Fruit fly (Drosophila melanogaster) whole organism, prepupa: ENCODE data around the gene betaTub85D.
A peak's percentile ranks its signal among the peaks of the same experiment; 100 is the strongest.

Experiments
- Blimp-1 ChIP-seq: fragments of 200-800 bp; sonication (Bioruptor generic); optimal IDR thresholded peaks from 3 replicates; lab custom pipeline; 2017; ENCODE audit warnings: missing biosample characterization, missing genetic modification characterization, mild to moderate bottlenecking, moderate library complexity, missing genetic modification reagents
- CG10631 ChIP-seq: fragments of 200-800 bp; sonication (Bioruptor generic); optimal IDR thresholded peaks from 2 replicates; lab custom pipeline; 2016; ENCODE audit warnings: missing biosample characterization, missing genetic modification characterization
- CG10669 ChIP-seq: fragments of 200-800 bp; sonication (Bioruptor generic); optimal IDR thresholded peaks from 3 replicates; lab custom pipeline; 2018; ENCODE audit warnings: missing biosample characterization, mild to moderate bottlenecking, missing genetic modification characterization, moderate library complexity
- CG11294 ChIP-seq: fragments of 200-800 bp; sonication (Bioruptor generic); IDR thresholded peaks from 2 replicates; pipeline ENCODE4 v1.3.6; 2022; ENCODE audit warnings: missing biosample characterization, missing genetic modification characterization
- CG11762 ChIP-seq: fragments of 200-800 bp; sonication (Bioruptor generic); optimal IDR thresholded peaks from 3 replicates; lab custom pipeline; 2016; ENCODE audit warnings: missing biosample characterization, missing genetic modification characterization; ENCODE audit not compliant: insufficient read depth
- CG11902 ChIP-seq: fragments of 200-800 bp; sonication (Bioruptor generic); optimal IDR thresholded peaks from 3 replicates; lab custom pipeline; 2016; ENCODE audit warnings: missing biosample characterization, missing genetic modification characterization
- CG15336 ChIP-seq: fragments of 200-800 bp; sonication (Bioruptor generic); IDR thresholded peaks from 2 replicates; pipeline ENCODE4 v1.3.6; 2022; ENCODE audit warnings: missing biosample characterization, missing genetic modification characterization
- CG1621 ChIP-seq: fragments of 200-800 bp; sonication (Bioruptor generic); optimal IDR thresholded peaks from 3 replicates; lab custom pipeline; 2018; ENCODE audit warnings: missing biosample characterization, mild to moderate bottlenecking, missing genetic modification characterization
- CG16779 ChIP-seq: fragments of 200-800 bp; sonication (Bioruptor generic); optimal IDR thresholded peaks from 3 replicates; lab custom pipeline; 2017; ENCODE audit warnings: missing biosample characterization, mild to moderate bottlenecking, missing genetic modification characterization
- CG3919 ChIP-seq: fragments of 200-800 bp; sonication (Bioruptor generic); optimal IDR thresholded peaks from 3 replicates; lab custom pipeline; 2016; ENCODE audit warnings: missing biosample characterization, missing genetic modification characterization
- CG4318 ChIP-seq: fragments of 200-800 bp; sonication (Bioruptor generic); optimal IDR thresholded peaks from 3 replicates; lab custom pipeline; 2017; ENCODE audit warnings: missing biosample characterization, mild to moderate bottlenecking, missing genetic modification characterization
- CG6163 ChIP-seq: fragments of 200-800 bp; sonication (Bioruptor generic); IDR thresholded peaks from 3 replicates; pipeline ENCODE4 v1.3.6; 2022; ENCODE audit warnings: missing biosample characterization, missing genetic modification characterization
- CG6276 ChIP-seq: fragments of 200-800 bp; sonication (Bioruptor generic); optimal IDR thresholded peaks from 2 replicates; lab custom pipeline; 2017; ENCODE audit warnings: missing biosample characterization, mild to moderate bottlenecking, missing genetic modification characterization
- CG6808 ChIP-seq: fragments of 200-800 bp; sonication (Bioruptor generic); optimal IDR thresholded peaks from 3 replicates; lab custom pipeline; 2017; ENCODE audit warnings: missing biosample characterization, missing genetic modification characterization, mild to moderate bottlenecking, moderate library complexity, missing genetic modification reagents
- CG6854 ChIP-seq: fragments of 200-800 bp; sonication (Bioruptor generic); optimal IDR thresholded peaks from 2 replicates; lab custom pipeline; 2017; ENCODE audit warnings: missing biosample characterization, mild to moderate bottlenecking, missing genetic modification characterization
- CG7368 ChIP-seq: fragments of 200-800 bp; sonication (Bioruptor generic); optimal IDR thresholded peaks from 3 replicates; lab custom pipeline; 2016; ENCODE audit warnings: missing biosample characterization, missing genetic modification characterization
- CG8119 ChIP-seq: fragments of 200-800 bp; sonication (Bioruptor generic); IDR thresholded peaks from 3 replicates; pipeline ENCODE4 v1.3.6; 2022; ENCODE audit warnings: missing biosample characterization, missing genetic modification characterization
- CG8319 ChIP-seq: fragments of 200-800 bp; sonication (Bioruptor generic); optimal IDR thresholded peaks from 3 replicates; lab custom pipeline; 2016; ENCODE audit warnings: missing biosample characterization, missing genetic modification characterization
- CG9139 ChIP-seq: fragments of 200-800 bp; sonication (Bioruptor generic); optimal IDR thresholded peaks from 3 replicates; lab custom pipeline; 2017; ENCODE audit warnings: missing biosample characterization, mild to moderate bottlenecking, missing genetic modification characterization
- Eip78C ChIP-seq: fragments of 200-800 bp; sonication (Bioruptor generic); peaks from one replicate; lab custom pipeline; 2016; ENCODE audit warnings: missing biosample characterization, missing genetic modification characterization
- Eip93F ChIP-seq: fragments of 200-800 bp; sonication (Bioruptor generic); optimal IDR thresholded peaks from 2 replicates; lab custom pipeline; 2016; ENCODE audit warnings: missing biosample characterization, mild to moderate bottlenecking, missing genetic modification characterization
- Gug ChIP-seq: fragments of 200-800 bp; sonication (Bioruptor generic); IDR thresholded peaks from 2 replicates; pipeline ENCODE4 v1.3.6; 2022; ENCODE audit warnings: missing biosample characterization, missing genetic modification characterization
- Lpt ChIP-seq: fragments of 200-800 bp; sonication (Bioruptor generic); optimal IDR thresholded peaks from 3 replicates; lab custom pipeline; 2016; ENCODE audit warnings: missing biosample characterization, missing genetic modification characterization
- Met ChIP-seq: fragments of 200-800 bp; sonication (Bioruptor generic); optimal IDR thresholded peaks from 3 replicates; lab custom pipeline; 2016; ENCODE audit warnings: missing biosample characterization, missing genetic modification characterization
- OdsH ChIP-seq: fragments of 200-800 bp; sonication (Bioruptor generic); optimal IDR thresholded peaks from 3 replicates; lab custom pipeline; 2016; ENCODE audit warnings: missing biosample characterization, missing genetic modification characterization
- Sox102F ChIP-seq: fragments of 200-800 bp; sonication (Bioruptor generic); optimal IDR thresholded peaks from 2 replicates; lab custom pipeline; 2016; ENCODE audit warnings: missing biosample characterization, mild to moderate bottlenecking, missing genetic modification characterization
- Sox14 ChIP-seq: fragments of 200-800 bp; sonication (Bioruptor generic); optimal IDR thresholded peaks from 3 replicates; lab custom pipeline; 2016; ENCODE audit warnings: missing biosample characterization, missing genetic modification characterization
- achi ChIP-seq: fragments of 200-800 bp; sonication (Bioruptor generic); optimal IDR thresholded peaks from 3 replicates; lab custom pipeline; 2016; ENCODE audit warnings: missing biosample characterization, missing genetic modification characterization
- acj6 ChIP-seq: fragments of 200-800 bp; sonication (Bioruptor generic); optimal IDR thresholded peaks from 3 replicates; lab custom pipeline; 2016; ENCODE audit warnings: missing biosample characterization, missing genetic modification characterization
- cyc ChIP-seq: fragments of 200-800 bp; sonication (Bioruptor generic); optimal IDR thresholded peaks from 3 replicates; lab custom pipeline; 2016; ENCODE audit warnings: missing biosample characterization, missing genetic modification characterization
- dac ChIP-seq: fragments of 200-800 bp; sonication (Bioruptor generic); optimal IDR thresholded peaks from 2 replicates; lab custom pipeline; 2017; ENCODE audit warnings: missing biosample characterization, mild to moderate bottlenecking, missing genetic modification characterization
- dsx ChIP-seq: fragments of 200-800 bp; optimal IDR thresholded peaks from 3 replicates; lab custom pipeline; 2019; ENCODE audit warnings: missing biosample characterization, mild to moderate bottlenecking, missing genetic modification characterization, moderate library complexity; ENCODE audit not compliant: poor library complexity, severe bottlenecking
- eg ChIP-seq: fragments of 200-800 bp; sonication (Bioruptor generic); IDR thresholded peaks from 3 replicates; pipeline ENCODE4 v1.3.6; 2022; ENCODE audit warnings: missing biosample characterization, missing genetic modification characterization
- esn ChIP-seq: fragments of 200-800 bp; sonication (Bioruptor generic); optimal IDR thresholded peaks from 2 replicates; lab custom pipeline; 2016; ENCODE audit warnings: missing biosample characterization, mild to moderate bottlenecking, missing genetic modification characterization, moderate library complexity
- fd59A ChIP-seq: fragments of 200-800 bp; sonication (Bioruptor generic); optimal IDR thresholded peaks from 2 replicates; lab custom pipeline; 2017; ENCODE audit warnings: missing biosample characterization, mild to moderate bottlenecking, missing genetic modification characterization, missing genetic modification reagents
- fd85E ChIP-seq: fragments of 200-800 bp; sonication (Bioruptor generic); optimal IDR thresholded peaks from 3 replicates; lab custom pipeline; 2016; ENCODE audit warnings: missing biosample characterization, missing genetic modification characterization
- lz ChIP-seq: fragments of 200-800 bp; sonication (Bioruptor generic); optimal IDR thresholded peaks from 3 replicates; lab custom pipeline; 2016; ENCODE audit warnings: missing biosample characterization, missing genetic modification characterization
- pdm3 ChIP-seq: fragments of 200-800 bp; sonication (Bioruptor generic); optimal IDR thresholded peaks from 3 replicates; lab custom pipeline; 2016; ENCODE audit warnings: missing biosample characterization, missing genetic modification characterization
- salr ChIP-seq, 2 experiments: fragments of 200-800 bp; sonication (Bioruptor generic); optimal IDR thresholded peaks; 3 replicates each; lab custom pipeline; 2016 to 2018; ENCODE audit warnings: missing biosample characterization in 2 of 2, missing genetic modification characterization in 2 of 2, mild to moderate bottlenecking in 1 of 2
- spab ChIP-seq: fragments of 200-800 bp; sonication (Bioruptor generic); optimal IDR thresholded peaks from 2 replicates; lab custom pipeline; 2017; ENCODE audit warnings: missing biosample characterization, mild to moderate bottlenecking, missing genetic modification characterization, missing genetic modification reagents
- ss ChIP-seq, 2 experiments: fragments of 200-800 bp; sonication (Bioruptor generic); optimal IDR thresholded peaks; 2 replicates in 1 of 2; 3 replicates in 1 of 2; lab custom pipeline; 2017 to 2018; ENCODE audit warnings: mild to moderate bottlenecking in 2 of 2, missing biosample characterization in 2 of 2, missing genetic modification characterization in 2 of 2, moderate library complexity in 1 of 2
- topi ChIP-seq: fragments of 200-800 bp; sonication (Bioruptor generic); optimal IDR thresholded peaks from 3 replicates; lab custom pipeline; 2016; ENCODE audit warnings: missing biosample characterization, missing genetic modification characterization
- vri ChIP-seq: fragments of 200-800 bp; sonication (Bioruptor generic); optimal IDR thresholded peaks from 3 replicates; lab custom pipeline; 2016; ENCODE audit warnings: missing biosample characterization, mild to moderate bottlenecking, missing genetic modification characterization

betaTub85D gene

dm6 chr3R:9385987-9386386 lies 24.1 kb downstream of the betaTub85D start (continued):
- 0 out of 2 replicates have a peak, but pooled peaks have one; percentile 30 for TF ChIP-seq Gug (GFP tag; lab: Robert Waterston, UW)
- no peak for TF ChIP-seq CG10631 (GFP tag; lab: Kevin White, UChicago)
- no peak for TF ChIP-seq dac
- no peak for TF ChIP-seq vri
- TF ChIP-seq CG11762, result no peak
- TF ChIP-seq CG6163 (GFP tag; lab: Robert Waterston, UW), result peak; percentile 53; the same call in 2 of the 3 replicates
- peak; percentile 58; the same call in 1 of the 3 replicates for TF ChIP-seq eg (GFP tag; lab: Robert Waterston, UW)
- TF ChIP-seq cyc, result no peak
- TF ChIP-seq CG3919 (GFP tag; lab: Kevin White, UChicago), result no peak
- TF ChIP-seq spab (GFP tag; lab: Kevin White, UChicago), result no peak
- TF ChIP-seq CG11902 (GFP tag; lab: Kevin White, UChicago), result no peak
- peak; percentile 59 for TF ChIP-seq CG8119 (GFP tag; lab: Robert Waterston, UW)
- TF ChIP-seq CG11294 (GFP tag; lab: Robert Waterston, UW), result no peak
- no peak for TF ChIP-seq CG9139 (GFP tag; lab: Kevin White, UChicago)
- no peak for TF ChIP-seq CG10669
- TF ChIP-seq esn, result no peak
- no peak for TF ChIP-seq CG7368
- peak; percentile 9 for TF ChIP-seq acj6 (GFP tag; lab: Kevin White, UChicago)
- TF ChIP-seq fd85E (GFP tag; lab: Kevin White, UChicago), result no peak
- no peak for TF ChIP-seq Eip93F (GFP tag; lab: Kevin White, UChicago)

dm6 chr3R:9380970-9381369 lies 29.1 kb downstream of the betaTub85D start:
- TF ChIP-seq CG3919 (GFP tag; lab: Kevin White, UChicago) (peak; percentile 11), vri (no peak), Eip93F (GFP tag; lab: Kevin White, UChicago) (no peak), CG9139 (GFP tag; lab: Kevin White, UChicago) (peak; percentile 75), Sox14 (no peak), acj6 (GFP tag; lab: Kevin White, UChicago) (no peak), ss (GFP tag; optimal IDR thresholded peaks at IDR 0.05; lab: Kevin White, UChicago) (peak; percentile 78 to 80), CG8319 (GFP tag; lab: Kevin White, UChicago) (no peak), CG15336 (GFP tag; lab: Robert Waterston, UW) (0 out of 2 replicates have a peak, but pooled peaks have one; percentile 13), achi (GFP tag; lab: Kevin White, UChicago) (no peak), Lpt (GFP tag; lab: Kevin White, UChicago) (no peak), CG10631 (GFP tag; lab: Kevin White, UChicago) (no peak), Blimp-1 (no peak), fd59A (GFP tag; lab: Kevin White, UChicago) (no peak), CG1621 (tag; lab: Kevin White, UChicago) (peak; percentile 20), CG6163 (GFP tag; lab: Robert Waterston, UW) (peak; percentile 51; the same call in 2 of the 3 replicates), dsx (peak; percentile 37), salr (GFP tag; optimal IDR thresholded peaks at IDR 0.05; lab: Kevin White, UChicago) (no peak), CG6276 (GFP tag; lab: Kevin White, UChicago) (peak; percentile 38), CG10669 (peak; percentile 12), Eip78C (peak; percentile 75), CG6808 (peak; percentile 71), cyc (no peak), CG16779 (tag; lab: Kevin White, UChicago) (peak; percentile 2), CG8119 (GFP tag; lab: Robert Waterston, UW) (peak; percentile 52; the same call in 2 of the 3 replicates), OdsH (no peak), Sox102F (GFP tag; lab: Kevin White, UChicago) (no peak), spab (GFP tag; lab: Kevin White, UChicago) (peak; percentile 39), CG6854 (GFP tag; lab: Kevin White, UChicago) (peak; percentile 29), Met (GFP tag; lab: Kevin White, UChicago) (no peak), topi (GFP tag; lab: Kevin White, UChicago) (no peak), CG4318 (GFP tag; lab: Kevin White, UChicago) (no peak), lz (GFP tag; lab: Kevin White, UChicago) (no peak), pdm3 (no peak), CG7368 (no peak)
- TF ChIP-seq, all 60 proteins: peak for 15
